Worm (Caenorhabditis elegans): ENCODE measurements around the gene mars-1.

ce11 chrIV:11604909-11605308, 30.4 kb downstream of the mars-1 start, which contains the start of the genes ragc-1 and Y24F12A.1:
- TF ChIP-seq R02D3.7 (tag; optimal IDR thresholded peaks at IDR 0.05) (no peak), nhr-11 (tag; optimal IDR thresholded peaks at IDR 0.05) (no peak), F13H6.1 (tag; optimal IDR thresholded peaks at IDR 0.05) (peak; percentile 29), sma-3 (GFP tag; optimal IDR thresholded peaks at IDR 0.05) (peak; percentile 55), ztf-11 (tag; optimal IDR thresholded peaks at IDR 0.05) (no peak), nhr-25 (tag; optimal IDR thresholded peaks at IDR 0.05) (peak; percentile 51), lin-13 (GFP tag; optimal IDR thresholded peaks at IDR 0.05) (peak; percentile 27), mdl-1 (tag; optimal IDR thresholded peaks at IDR 0.05) (no peak)

All from whole organism, L2 larva.